Worm (Caenorhabditis elegans) whole organism, midembryonic: Measurements from ENCODE around the gene pitr-4.

Source experiments
- klf-2 ChIP-seq: fragments of 200-800 bp; sonication (Bioruptor generic); conservative IDR thresholded peaks from 2 replicates; pipeline ENCODE4 v1.3.6; 2022; ENCODE audit warnings: missing genetic modification reagents, missing genetic modification characterization, missing compliant biosample characterization
- med-1 ChIP-seq: sonication (generic microtip); optimal IDR thresholded peaks from 2 replicates; lab custom pipeline; 2017; ENCODE audit warnings: missing genetic modification characterization, mild to moderate bottlenecking, missing compliant biosample characterization, antibody characterized with exemption, missing genetic modification reagents; ENCODE audit not compliant: insufficient read depth
- ref-1 ChIP-seq: fragments of 200-800 bp; sonication (Bioruptor generic); conservative IDR thresholded peaks from 2 replicates; pipeline ENCODE4 v1.3.6; 2022; ENCODE audit warnings: missing genetic modification reagents, missing genetic modification characterization, missing compliant biosample characterization
- ztf-29 ChIP-seq: fragments of 200-800 bp; sonication (Bioruptor generic); IDR thresholded peaks from 2 replicates; pipeline ENCODE4 v1.3.6; 2022; ENCODE audit warnings: missing genetic modification reagents, missing genetic modification characterization, missing compliant biosample characterization

ce11 chrV:9630542-9630941 is 30.9 kb downstream of the pitr-4 start:
- TF ChIP-seq ref-1 (GFP tag; lab: Robert Waterston, UW) (no peak), ztf-29 (GFP tag; lab: Robert Waterston, UW) (no peak), med-1 (GFP tag; lab: Kevin White, UChicago) (no peak), klf-2 (GFP tag; lab: Robert Waterston, UW) (no peak)
